Fruit fly (Drosophila melanogaster) whole organism, adult: ENCODE data around the gene CG45413.

Experiments
- CG12768 ChIP-seq: fragments of 200-800 bp; sonication (Bioruptor generic); optimal IDR thresholded peaks from 2 replicates; lab custom pipeline; 2017; ENCODE audit warnings: missing biosample characterization, missing genetic modification characterization, mild to moderate bottlenecking, moderate library complexity, missing genetic modification reagents
- CG14711 ChIP-seq: fragments of 200-800 bp; sonication (Bioruptor generic); optimal IDR thresholded peaks from 2 replicates; lab custom pipeline; 2018; ENCODE audit warnings: missing biosample characterization, mild to moderate bottlenecking, missing genetic modification characterization, moderate library complexity
- CG5204 ChIP-seq: fragments of 200-800 bp; sonication (Bioruptor generic); optimal IDR thresholded peaks from 2 replicates; lab custom pipeline; 2016; ENCODE audit warnings: missing biosample characterization, missing genetic modification characterization
- CG7101 ChIP-seq: fragments of 200-800 bp; sonication (Bioruptor generic); optimal IDR thresholded peaks from 2 replicates; lab custom pipeline; 2018; ENCODE audit warnings: missing biosample characterization, mild to moderate bottlenecking, missing genetic modification characterization, moderate library complexity
- Clk ChIP-seq: fragments of 200-800 bp; sonication (Bioruptor generic); optimal IDR thresholded peaks from 2 replicates; lab custom pipeline; 2017; ENCODE audit warnings: missing biosample characterization, missing genetic modification characterization
- Crg-1 ChIP-seq: fragments of 200-800 bp; sonication (Bioruptor generic); optimal IDR thresholded peaks from 2 replicates; lab custom pipeline; 2016; ENCODE audit warnings: missing biosample characterization, missing genetic modification characterization
- Mnt ChIP-seq: fragments of 200-800 bp; sonication (Bioruptor generic); optimal IDR thresholded peaks from 2 replicates; lab custom pipeline; 2016; ENCODE audit warnings: missing biosample characterization, mild to moderate bottlenecking, missing genetic modification characterization
- bab1 ChIP-seq: fragments of 200-800 bp; sonication (Bioruptor generic); optimal IDR thresholded peaks from 3 replicates; lab custom pipeline; 2019; ENCODE audit warnings: missing biosample characterization, mild to moderate bottlenecking, missing genetic modification characterization, moderate library complexity
- cic ChIP-seq: fragments of 200-800 bp; sonication (Bioruptor generic); optimal IDR thresholded peaks from 2 replicates; lab custom pipeline; 2017; ENCODE audit warnings: missing biosample characterization, mild to moderate bottlenecking, missing genetic modification characterization, moderate library complexity
- cnc ChIP-seq, 2 experiments: fragments of >200 bp; optimal IDR thresholded peaks; 2 replicates each; lab custom pipeline; 2017
- kay ChIP-seq: fragments of 200-800 bp; sonication (Bioruptor generic); peaks from one replicate; lab custom pipeline; 2016; ENCODE audit warnings: missing biosample characterization, missing genetic modification characterization, borderline replicate concordance
- ovo ChIP-seq: fragments of 200-800 bp; sonication (Bioruptor generic); optimal IDR thresholded peaks from 2 replicates; lab custom pipeline; 2016; ENCODE audit warnings: missing biosample characterization, missing genetic modification characterization
- pad ChIP-seq: fragments of 200-800 bp; sonication (Bioruptor generic); optimal IDR thresholded peaks from 3 replicates; lab custom pipeline; 2017; ENCODE audit warnings: missing biosample characterization, missing genetic modification characterization, mild to moderate bottlenecking, moderate library complexity, missing genetic modification reagents
- tj ChIP-seq: fragments of 200-800 bp; sonication (Bioruptor generic); optimal IDR thresholded peaks from 3 replicates; lab custom pipeline; 2017; ENCODE audit warnings: missing biosample characterization, mild to moderate bottlenecking, missing genetic modification characterization, moderate library complexity

DNA sequence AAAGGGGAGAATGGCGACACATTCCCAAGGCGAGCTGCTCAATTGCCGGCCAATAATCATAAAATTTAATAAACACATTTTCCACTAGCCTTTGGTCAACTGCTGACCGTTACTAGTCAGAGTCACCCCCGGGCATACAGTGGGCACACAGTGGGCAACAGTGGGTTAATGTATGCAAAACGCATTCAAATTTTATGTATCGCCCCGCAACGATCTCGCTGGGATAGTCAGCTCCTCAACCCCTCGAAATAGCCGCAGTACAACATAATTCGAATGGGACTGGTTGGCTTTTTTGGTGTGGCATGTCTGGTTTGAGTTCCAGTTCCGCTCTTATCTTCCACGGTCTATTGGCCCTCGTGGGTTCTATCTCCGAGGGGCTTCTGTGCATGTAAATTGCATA lies 12.5 kb downstream of the CG45413 start:
- TF ChIP-seq CG7101 (tag; lab: Kevin White, UChicago) (no peak), cic (GFP tag; lab: Kevin White, UChicago) (no peak), Clk (GFP tag; lab: Kevin White, UChicago) (no peak), CG12768 (GFP tag; lab: Kevin White, UChicago) (no peak), cnc (optimal IDR thresholded peaks at IDR 0.05; lab: Kevin White, UChicago) (no peak), bab1 (GFP tag; lab: Kevin White, UChicago) (no peak), pad (GFP tag; lab: Kevin White, UChicago) (no peak), Mnt (no peak), ovo (GFP tag; lab: Kevin White, UChicago) (no peak), CG14711 (tag; lab: Kevin White, UChicago) (no peak), Crg-1 (GFP tag; lab: Kevin White, UChicago) (no peak), CG5204 (GFP tag; lab: Kevin White, UChicago) (no peak), kay (GFP tag; lab: Kevin White, UChicago) (no peak), tj (GFP tag; lab: Kevin White, UChicago) (no peak)
